Worm (Caenorhabditis elegans) whole organism, midembryonic: ENCODE data around the gene C14C10.10.

Experiments
- T22C8.4 ChIP-seq: fragments of 200-800 bp; sonication (Bioruptor generic); IDR thresholded peaks from 2 replicates; pipeline ENCODE4 v1.3.6; 2022; ENCODE audit warnings: missing genetic modification characterization, missing compliant biosample characterization
- cog-1 ChIP-seq: sonication (generic microtip); optimal IDR thresholded peaks from 2 replicates; lab custom pipeline; 2016; ENCODE audit warnings: missing genetic modification characterization, missing compliant biosample characterization
- flt-1 ChIP-seq: fragments of 200-800 bp; sonication (Bioruptor generic); IDR thresholded peaks from 2 replicates; pipeline ENCODE4 v1.3.6; 2022; ENCODE audit warnings: missing genetic modification characterization, missing compliant biosample characterization
- klf-2 ChIP-seq: fragments of 200-800 bp; sonication (Bioruptor generic); conservative IDR thresholded peaks from 2 replicates; pipeline ENCODE4 v1.3.6; 2022; ENCODE audit warnings: missing genetic modification reagents, missing genetic modification characterization, missing compliant biosample characterization
- med-1 ChIP-seq: sonication (generic microtip); optimal IDR thresholded peaks from 2 replicates; lab custom pipeline; 2017; ENCODE audit warnings: missing genetic modification characterization, mild to moderate bottlenecking, missing compliant biosample characterization, antibody characterized with exemption, missing genetic modification reagents; ENCODE audit not compliant: insufficient read depth
- ref-1 ChIP-seq: fragments of 200-800 bp; sonication (Bioruptor generic); conservative IDR thresholded peaks from 2 replicates; pipeline ENCODE4 v1.3.6; 2022; ENCODE audit warnings: missing genetic modification reagents, missing genetic modification characterization, missing compliant biosample characterization
- ztf-23 ChIP-seq: fragments of 200-800 bp; sonication (Bioruptor generic); IDR thresholded peaks from 2 replicates; pipeline ENCODE4 v1.3.6; 2022; ENCODE audit warnings: missing genetic modification reagents, missing genetic modification characterization, missing compliant biosample characterization
- ztf-29 ChIP-seq: fragments of 200-800 bp; sonication (Bioruptor generic); IDR thresholded peaks from 2 replicates; pipeline ENCODE4 v1.3.6; 2022; ENCODE audit warnings: missing genetic modification reagents, missing genetic modification characterization, missing compliant biosample characterization

DNA sequence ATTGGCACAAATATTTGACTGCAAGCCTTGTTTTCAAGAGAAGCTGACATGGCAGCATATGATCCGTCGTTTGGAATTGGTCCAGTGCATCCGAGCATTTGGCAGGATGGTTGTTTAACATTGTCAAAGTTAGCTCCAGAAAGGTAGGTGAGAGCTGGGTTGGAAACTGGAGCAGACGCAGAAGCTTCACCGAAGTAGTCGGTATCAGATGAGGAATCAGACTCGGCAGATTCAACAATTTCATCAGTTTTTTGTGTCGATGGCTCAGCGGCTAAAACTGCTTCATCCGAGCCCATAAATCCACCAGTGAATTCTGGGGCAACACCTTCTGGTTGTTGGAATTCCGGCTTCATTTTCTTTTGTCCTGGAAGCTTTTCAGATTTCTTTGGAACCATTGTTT lies 49.3 kb downstream of the C14C10.10 start:
- no peak for TF ChIP-seq flt-1 (GFP tag; lab: Robert Waterston, UW)
- TF ChIP-seq ztf-29 (GFP tag; lab: Robert Waterston, UW): no peak
- no peak for TF ChIP-seq T22C8.4 (GFP tag; lab: Robert Waterston, UW)
- TF ChIP-seq ref-1 (GFP tag; lab: Robert Waterston, UW): no peak
- no peak for TF ChIP-seq med-1 (GFP tag; lab: Kevin White, UChicago)
- TF ChIP-seq cog-1 (tag; lab: Kevin White, UChicago): no peak
- TF ChIP-seq klf-2 (GFP tag; lab: Robert Waterston, UW): no peak
- no peak for TF ChIP-seq ztf-23
